Worm (Caenorhabditis elegans): Measurements from ENCODE around the gene rfip-2.

The rfip-2 gene

DNA sequence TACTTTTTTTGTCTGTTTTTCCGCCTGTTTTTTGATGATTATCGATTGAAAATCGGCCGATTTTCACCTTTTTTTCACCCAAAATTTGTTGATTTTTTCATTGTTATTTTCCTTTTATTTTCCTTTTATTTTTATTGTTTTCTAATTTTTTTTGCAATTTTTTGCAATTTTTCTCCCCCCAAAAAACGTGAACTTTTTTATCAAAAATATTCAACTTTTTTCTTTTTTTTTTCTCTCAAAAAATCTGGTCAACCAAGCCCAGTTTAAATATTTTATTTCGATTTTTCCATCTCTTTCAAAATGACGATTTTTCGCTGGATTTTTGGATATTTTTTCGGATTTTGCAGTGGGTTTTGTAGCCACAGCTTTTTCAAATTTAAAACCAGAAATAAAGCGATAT lies at the start of gene rfip-2:
TSS of gene rfip-2 (plus strand) at position 301 of the 400 bp plus-strand sequence.
- TF ChIP-seq tbx-2 (tag; optimal IDR thresholded peaks at IDR 0.05) (no peak), pqm-1 (tag; optimal IDR thresholded peaks at IDR 0.05) (no peak), aly-2 (tag; optimal IDR thresholded peaks at IDR 0.05) (no peak), nhr-23 (tag; optimal IDR thresholded peaks at IDR 0.05) (no peak), hmg-11 (tag; optimal IDR thresholded peaks at IDR 0.05) (no peak), snpc-4 (tag; optimal IDR thresholded peaks at IDR 0.05) (no peak), ama-1 (optimal IDR thresholded peaks at IDR 0.05) (no peak), sea-2 (GFP tag; optimal IDR thresholded peaks at IDR 0.05) (no peak), ZK546.5 (tag; optimal IDR thresholded peaks at IDR 0.05) (no peak), mdl-1 (tag; optimal IDR thresholded peaks at IDR 0.05) (no peak), eor-1 (tag; optimal IDR thresholded peaks at IDR 0.05) (no peak), egl-5 (tag; optimal IDR thresholded peaks at IDR 0.05) (no peak), lsy-12 (tag; optimal IDR thresholded peaks at IDR 0.05) (no peak)

ce11 chrII:674116-674515 lies 49.5 kb upstream of the rfip-2 start, which contains the start of gene Y39F10C.3:
Y39F10C.3 (plus strand) TSS chrII:674416.
- TF ChIP-seq nhr-76 (tag; optimal IDR thresholded peaks at IDR 0.05) (no peak), nhr-28 (tag; optimal IDR thresholded peaks at IDR 0.05) (no peak), egl-27 (tag; optimal IDR thresholded peaks at IDR 0.05) (no peak), daf-12 (tag; optimal IDR thresholded peaks at IDR 0.05) (no peak)

ce11 chrII:675303-675702 lies 48.3 kb upstream of the rfip-2 start, which contains the start of gene Y39F10C.1:
Y39F10C.1 (plus strand) TSS chrII:675603.
- no peak for TF ChIP-seq ceh-16 (tag; optimal IDR thresholded peaks at IDR 0.05)
- TF ChIP-seq nfya-1 (tag; optimal IDR thresholded peaks at IDR 0.05; ENCODE audit: insufficient read depth): no peak
- TF ChIP-seq R02D3.7 (tag; optimal IDR thresholded peaks at IDR 0.05): no peak
- no peak for TF ChIP-seq nhr-12 (tag; optimal IDR thresholded peaks at IDR 0.05)
- TF ChIP-seq nhr-77 (tag; optimal IDR thresholded peaks at IDR 0.05): no peak
- no peak for TF ChIP-seq nhr-25 (tag; optimal IDR thresholded peaks at IDR 0.05)
- no peak for TF ChIP-seq nhr-43 (tag; optimal IDR thresholded peaks at IDR 0.05; ENCODE audit: poor library complexity, severe bottlenecking)

- TF ChIP-seq hmg-11 (tag; optimal IDR thresholded peaks at IDR 0.05) (no peak), pqm-1 (tag; optimal IDR thresholded peaks at IDR 0.05) (no peak), nhr-25 (tag; optimal IDR thresholded peaks at IDR 0.05) (no peak), unc-62 (GFP tag; optimal IDR thresholded peaks at IDR 0.05) (no peak), elt-1 (tag; optimal IDR thresholded peaks at IDR 0.05) (no peak), ztf-4 (tag; optimal IDR thresholded peaks at IDR 0.05) (no peak), jun-1 (tag; optimal IDR thresholded peaks at IDR 0.05) (no peak), pha-4 (tag; optimal IDR thresholded peaks at IDR 0.05) (no peak), elt-3 (tag; optimal IDR thresholded peaks at IDR 0.05) (no peak), lin-39 (tag; optimal IDR thresholded peaks at IDR 0.05) (no peak), lin-15B (tag; optimal IDR thresholded peaks at IDR 0.05) (no peak), lsy-12 (tag; optimal IDR thresholded peaks at IDR 0.05) (no peak), ama-1 (optimal IDR thresholded peaks at IDR 0.05) (no peak), fkh-10 (GFP tag; optimal IDR thresholded peaks at IDR 0.05) (no peak), nhr-77 (tag; optimal IDR thresholded peaks at IDR 0.05) (no peak)
Measured at ce11 chrII:675822-676221, 47.8 kb upstream of the rfip-2 start.

DNA sequence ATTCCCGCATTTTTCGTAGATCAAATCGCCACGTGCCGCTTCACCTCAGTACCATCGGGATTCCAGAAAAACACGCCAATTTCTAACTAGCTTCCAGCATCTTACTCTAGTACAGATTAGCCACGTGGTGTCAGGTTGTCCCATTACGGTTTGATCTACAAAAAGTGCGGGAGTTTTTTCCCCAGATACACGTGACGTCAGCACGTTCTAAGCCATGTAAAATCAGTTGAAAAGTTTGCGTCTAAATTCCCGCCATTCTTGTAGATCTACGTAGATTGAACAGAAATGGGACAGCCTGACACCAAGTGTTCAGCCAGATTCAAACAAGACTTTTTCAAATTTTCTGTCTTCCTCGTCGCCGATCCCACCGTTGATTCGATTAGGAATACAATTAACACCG lies 45.0 kb upstream of the rfip-2 start, which contains the start of gene T02H6.9:
TSS of gene T02H6.9 (plus strand) at position 301 of the 400 bp plus-strand sequence.
- TF ChIP-seq pha-4 (tag; optimal IDR thresholded peaks at IDR 0.05) (no peak), aly-2 (tag; optimal IDR thresholded peaks at IDR 0.05) (no peak), ceh-16 (tag; optimal IDR thresholded peaks at IDR 0.05) (no peak), ZK546.5 (tag; optimal IDR thresholded peaks at IDR 0.05) (no peak), lsy-12 (tag; optimal IDR thresholded peaks at IDR 0.05) (no peak), elt-2 (tag; optimal IDR thresholded peaks at IDR 0.05) (no peak), pqm-1 (tag; optimal IDR thresholded peaks at IDR 0.05) (no peak), nfya-1 (tag; optimal IDR thresholded peaks at IDR 0.05; ENCODE audit: insufficient read depth) (no peak), mml-1 (tag; optimal IDR thresholded peaks at IDR 0.05) (no peak), nhr-12 (tag; optimal IDR thresholded peaks at IDR 0.05) (no peak), egl-5 (tag; optimal IDR thresholded peaks at IDR 0.05) (no peak), sea-2 (GFP tag; optimal IDR thresholded peaks at IDR 0.05) (no peak), skn-1 (tag; optimal IDR thresholded peaks at IDR 0.05) (no peak), snpc-4 (tag; optimal IDR thresholded peaks at IDR 0.05) (no peak), tbx-2 (tag; optimal IDR thresholded peaks at IDR 0.05) (no peak), ztf-4 (tag; optimal IDR thresholded peaks at IDR 0.05) (no peak), nhr-23 (tag; optimal IDR thresholded peaks at IDR 0.05) (no peak), nhr-11 (tag; optimal IDR thresholded peaks at IDR 0.05) (no peak), ceh-9 (tag; optimal IDR thresholded peaks at IDR 0.05) (no peak), jun-1 (tag; optimal IDR thresholded peaks at IDR 0.05) (no peak)

All from whole organism, L3 larva.